Worm (Caenorhabditis elegans): ENCODE data around the gene aip-1.

Gene aip-1

ce11 chrV:14028256-14028743, 16.2 kb downstream of the aip-1 start (continued):
- TF ChIP-seq aptf-3 (GFP tag; IDR thresholded peaks at IDR 0.05) (0 out of 2 replicates have a peak, but pooled peaks have one; percentile 52), ztf-3 (GFP tag; optimal IDR thresholded peaks at IDR 0.05) (no peak), bed-1 (GFP tag; IDR thresholded peaks at IDR 0.05) (no peak), F39B2.1 (GFP tag; IDR thresholded peaks at IDR 0.05) (no peak; the same call in 1 of the 2 replicates), lin-40 (tag; optimal IDR thresholded peaks at IDR 0.05) (no peak), ama-1 (optimal IDR thresholded peaks at IDR 0.05) (peak; percentile 84), ama-1 (GFP tag; optimal IDR thresholded peaks at IDR 0.05) (no peak), efl-1 (GFP tag; optimal IDR thresholded peaks at IDR 0.05) (peak; percentile 15), F57C9.4 (tag; optimal IDR thresholded peaks at IDR 0.05) (no peak), lin-54 (GFP tag; optimal IDR thresholded peaks at IDR 0.05) (peak; percentile 61), T07F8.4 (tag; optimal IDR thresholded peaks at IDR 0.05) (no peak), egl-44 (GFP tag; IDR thresholded peaks at IDR 0.05) (peak; percentile 57; the same call in 1 of the 2 replicates), ztf-26 (tag; optimal IDR thresholded peaks at IDR 0.05) (no peak), snpc-3.4 (tag; optimal IDR thresholded peaks at IDR 0.05) (peak; percentile 83), madf-10 (tag; optimal IDR thresholded peaks at IDR 0.05) (peak; percentile 67), Y79H2A.3 (GFP tag; conservative IDR thresholded peaks at IDR 0.05) (no peak), ets-4 (GFP tag; optimal IDR thresholded peaks at IDR 0.05) (peak; percentile 43), ccch-3 (GFP tag; optimal IDR thresholded peaks at IDR 0.05) (no peak), lin-26 (GFP tag; IDR thresholded peaks at IDR 0.05) (peak; percentile 80), tlf-1 (GFP tag; optimal IDR thresholded peaks at IDR 0.05) (peak; percentile 19), attf-6 (GFP tag; IDR thresholded peaks at IDR 0.05) (peak; percentile 94), let-526 (GFP tag; IDR thresholded peaks at IDR 0.05) (0 out of 2 replicates have a peak, but pooled peaks have one; percentile 5), hlh-12 (tag; optimal IDR thresholded peaks at IDR 0.05) (no peak), ceh-40 (GFP tag; IDR thresholded peaks at IDR 0.05) (no peak), nhr-27 (tag; optimal IDR thresholded peaks at IDR 0.05) (no peak), F55B11.4 (tag; optimal IDR thresholded peaks at IDR 0.05; ENCODE audit: borderline replicate concordance, insufficient read depth) (no peak), ceh-91 (GFP tag; IDR thresholded peaks at IDR 0.05) (peak; percentile 54), rcor-1 (GFP tag; IDR thresholded peaks at IDR 0.05) (peak; percentile 89), ceh-58 (GFP tag; IDR thresholded peaks at IDR 0.05) (no peak), aptf-2 (GFP tag; conservative IDR thresholded peaks at IDR 0.05) (peak; percentile 74; the same call in 1 of the 2 replicates), nhr-120 (GFP tag; IDR thresholded peaks at IDR 0.05) (no peak), F33H1.4 (GFP tag; IDR thresholded peaks at IDR 0.05) (peak; percentile 66), C17E4.6 (GFP tag; IDR thresholded peaks at IDR 0.05) (peak; percentile 74), madf-8 (GFP tag; conservative IDR thresholded peaks at IDR 0.05) (peak; percentile 44), snpc-1.3 (tag; optimal IDR thresholded peaks at IDR 0.05; ENCODE audit: insufficient read depth) (peak; percentile 22), dox-1 (GFP tag; IDR thresholded peaks at IDR 0.05) (peak; percentile 96), die-1 (tag; optimal IDR thresholded peaks at IDR 0.05) (no peak), ceh-79 (tag; optimal IDR thresholded peaks at IDR 0.05) (no peak), somi-1 (GFP tag; optimal IDR thresholded peaks at IDR 0.05) (no peak), zfh-2 (GFP tag; conservative IDR thresholded peaks at IDR 0.05) (no peak), ZK185.1 (tag; optimal IDR thresholded peaks at IDR 0.05; ENCODE audit: poor library complexity, severe bottlenecking) (no peak), B0336.3 (GFP tag; IDR thresholded peaks at IDR 0.05) (peak; percentile 94), K11D2.4 (GFP tag; IDR thresholded peaks at IDR 0.05) (peak; percentile 52; the same call in 1 of the 2 replicates), hlh-26 (GFP tag; conservative IDR thresholded peaks at IDR 0.05) (no peak)
